Fruit fly (Drosophila melanogaster) whole organism, embryonic: ENCODE measurements around the gene CG5381.

Experiments used
- Bdp1 ChIP-seq: fragments of 200-800 bp; sonication (Bioruptor generic); optimal IDR thresholded peaks from 3 replicates; lab custom pipeline; 2016; ENCODE audit warnings: missing biosample characterization, missing genetic modification characterization
- Blimp-1 ChIP-seq: fragments of 200-800 bp; sonication (Bioruptor generic); optimal IDR thresholded peaks from 3 replicates; lab custom pipeline; 2018; ENCODE audit warnings: missing biosample characterization, missing genetic modification characterization, mild to moderate bottlenecking, moderate library complexity, missing genetic modification reagents
- CG10274 ChIP-seq: fragments of 200-800 bp; sonication (Bioruptor generic); optimal IDR thresholded peaks from 3 replicates; lab custom pipeline; 2017; ENCODE audit warnings: missing biosample characterization, mild to moderate bottlenecking, missing genetic modification characterization
- CG10321 ChIP-seq: fragments of 200-800 bp; sonication (Bioruptor generic); IDR thresholded peaks from 2 replicates; pipeline ENCODE4 v1.3.6; 2022; ENCODE audit warnings: missing biosample characterization, missing genetic modification characterization
- CG12071 ChIP-seq: fragments of 200-800 bp; sonication (Bioruptor generic); optimal IDR thresholded peaks from 3 replicates; lab custom pipeline; 2018; ENCODE audit warnings: missing biosample characterization, mild to moderate bottlenecking, missing genetic modification characterization
- CG12104 ChIP-seq: fragments of 200-800 bp; sonication (Bioruptor generic); optimal IDR thresholded peaks from 3 replicates; lab custom pipeline; 2016; ENCODE audit warnings: missing biosample characterization, missing genetic modification characterization
- CG13123 ChIP-seq: fragments of 200-800 bp; sonication (Bioruptor generic); optimal IDR thresholded peaks from 2 replicates; lab custom pipeline; 2016; ENCODE audit warnings: missing biosample characterization, missing genetic modification characterization
- CG13296 ChIP-seq: fragments of 200-800 bp; sonication (Bioruptor generic); optimal IDR thresholded peaks from 3 replicates; lab custom pipeline; 2018; ENCODE audit warnings: missing biosample characterization, mild to moderate bottlenecking, missing genetic modification characterization
- CG18476 ChIP-seq: fragments of 200-800 bp; sonication (Bioruptor generic); optimal IDR thresholded peaks from 2 replicates; lab custom pipeline; 2016; ENCODE audit warnings: missing biosample characterization, mild to moderate bottlenecking, missing genetic modification characterization
- CG18599 ChIP-seq: fragments of 200-800 bp; sonication (Bioruptor generic); optimal IDR thresholded peaks from 3 replicates; lab custom pipeline; 2017; ENCODE audit warnings: missing biosample characterization, missing genetic modification characterization, mild to moderate bottlenecking, moderate library complexity, missing genetic modification reagents
- CG31388 ChIP-seq: fragments of 200-800 bp; sonication (Bioruptor generic); optimal IDR thresholded peaks from 2 replicates; lab custom pipeline; 2016; ENCODE audit warnings: missing biosample characterization, missing genetic modification characterization
- CG3281 ChIP-seq: fragments of 200-800 bp; sonication (Bioruptor generic); optimal IDR thresholded peaks from 3 replicates; lab custom pipeline; 2017; ENCODE audit warnings: missing biosample characterization, mild to moderate bottlenecking, missing genetic modification characterization
- CG33213 ChIP-seq: fragments of 200-800 bp; sonication (Bioruptor generic); optimal IDR thresholded peaks from 3 replicates; lab custom pipeline; 2016; ENCODE audit warnings: missing biosample characterization, missing genetic modification characterization
- CG34422 ChIP-seq: fragments of 200-800 bp; sonication (Bioruptor generic); IDR thresholded peaks from 3 replicates; pipeline ENCODE4 v1.3.6; 2022; ENCODE audit warnings: missing biosample characterization, missing genetic modification characterization
- CG4360 ChIP-seq: fragments of 200-800 bp; sonication (Bioruptor generic); IDR thresholded peaks from 2 replicates; pipeline ENCODE4 v1.3.6; 2022; ENCODE audit warnings: missing biosample characterization, missing genetic modification characterization
- CG6765 ChIP-seq: fragments of 200-800 bp; sonication (Bioruptor generic); optimal IDR thresholded peaks from 3 replicates; lab custom pipeline; 2017; ENCODE audit warnings: missing biosample characterization, mild to moderate bottlenecking, missing genetic modification characterization
- CG8765 ChIP-seq: fragments of 200-800 bp; sonication (Bioruptor generic); IDR thresholded peaks from 2 replicates; pipeline ENCODE4 v1.3.6; 2022; ENCODE audit warnings: missing biosample characterization, missing genetic modification characterization
- CTCF ChIP-seq: fragments of 200-800 bp; sonication (Bioruptor generic); optimal IDR thresholded peaks from 2 replicates; lab custom pipeline; 2017; ENCODE audit warnings: missing biosample characterization, mild to moderate bottlenecking, missing genetic modification characterization, moderate library complexity
- Camta ChIP-seq: fragments of 200-800 bp; sonication (Bioruptor generic); optimal IDR thresholded peaks from 2 replicates; lab custom pipeline; 2016; ENCODE audit warnings: missing biosample characterization, missing genetic modification characterization
- Dip2 ChIP-seq: fragments of 200-800 bp; sonication (Bioruptor generic); IDR thresholded peaks from 2 replicates; pipeline ENCODE4 v1.3.6; 2022; ENCODE audit warnings: missing biosample characterization, missing genetic modification characterization
- Dip3 ChIP-seq: fragments of 200-800 bp; sonication (Bioruptor generic); optimal IDR thresholded peaks from 3 replicates; lab custom pipeline; 2016; ENCODE audit warnings: missing biosample characterization, missing genetic modification characterization
- E2f1 ChIP-seq: fragments of 200-800 bp; sonication (Bioruptor generic); IDR thresholded peaks from 2 replicates; pipeline ENCODE4 v1.3.6; 2022; ENCODE audit warnings: missing biosample characterization, missing genetic modification characterization
- Gsc ChIP-seq: fragments of 200-800 bp; sonication (Bioruptor generic); IDR thresholded peaks from 2 replicates; pipeline ENCODE4 v1.3.6; 2022; ENCODE audit warnings: missing biosample characterization, missing genetic modification characterization
- H2.0 ChIP-seq: fragments of 200-800 bp; sonication (Bioruptor generic); IDR thresholded peaks from 2 replicates; pipeline ENCODE4 v1.3.6; 2022; ENCODE audit warnings: missing biosample characterization, missing genetic modification characterization
- Hand ChIP-seq: fragments of 200-800 bp; sonication (Bioruptor generic); optimal IDR thresholded peaks from 2 replicates; lab custom pipeline; 2017; ENCODE audit warnings: mild to moderate bottlenecking, missing biosample characterization, missing genetic modification reagents, missing genetic modification characterization
- Hr3 ChIP-seq: fragments of 200-800 bp; sonication (Bioruptor generic); optimal IDR thresholded peaks from 3 replicates; lab custom pipeline; 2016; ENCODE audit warnings: missing biosample characterization, missing genetic modification characterization
- Hr51 ChIP-seq, 2 experiments: fragments of 200-800 bp; sonication (Bioruptor generic); optimal IDR thresholded peaks; 2 replicates in 1 of 2; 3 replicates in 1 of 2; lab custom pipeline; 2016 to 2018; ENCODE audit warnings: missing biosample characterization in 2 of 2, missing genetic modification characterization in 2 of 2, mild to moderate bottlenecking in 1 of 2, moderate library complexity in 1 of 2
- Hr78 ChIP-seq, 2 experiments: fragments of 200-800 bp in 1 of 2; fragments of >200 bp in 1 of 2; sonication (Bioruptor generic) in 1 of 2; optimal IDR thresholded peaks; 2 replicates each; lab custom pipeline; 2017 to 2019; ENCODE audit warnings: missing biosample characterization in 2 of 2, missing genetic modification characterization in 2 of 2, mild to moderate bottlenecking in 1 of 2, moderate library complexity in 1 of 2
- Jarid2 ChIP-seq: fragments of 200-800 bp; sonication (Bioruptor generic); optimal IDR thresholded peaks from 3 replicates; lab custom pipeline; 2017; ENCODE audit warnings: mild to moderate bottlenecking, missing biosample characterization, missing genetic modification reagents, missing genetic modification characterization
- Myb ChIP-seq: fragments of 200-800 bp; sonication (Bioruptor generic); optimal IDR thresholded peaks from 2 replicates; lab custom pipeline; 2016; ENCODE audit warnings: missing biosample characterization, missing genetic modification characterization
- Spps ChIP-seq: fragments of 200-800 bp; sonication (Bioruptor generic); optimal IDR thresholded peaks from 2 replicates; lab custom pipeline; 2018; ENCODE audit warnings: missing biosample characterization, mild to moderate bottlenecking, missing genetic modification characterization
- Taf1 ChIP-seq: fragments of 200-800 bp; sonication (Bioruptor generic); IDR thresholded peaks from 2 replicates; pipeline ENCODE4 v1.3.6; 2022; ENCODE audit warnings: missing biosample characterization, missing genetic modification characterization
- Trl ChIP-seq, 3 experiments: fragments of >200 bp in 2 of 3; fragments of 200-800 bp in 1 of 3; sonication (Bioruptor generic) in 1 of 3; optimal IDR thresholded peaks; 2 replicates in 1 of 3; 3 replicates in 2 of 3; lab custom pipeline; 2016 to 2017; ENCODE audit warnings: missing biosample characterization in 1 of 3, missing genetic modification characterization in 1 of 3
- Usf ChIP-seq: fragments of 200-800 bp; sonication (Bioruptor generic); optimal IDR thresholded peaks from 2 replicates; lab custom pipeline; 2017; ENCODE audit warnings: missing genotype, missing biosample characterization, missing genetic modification characterization
- ap ChIP-seq: fragments of 200-800 bp; sonication (Bioruptor generic); IDR thresholded peaks from 2 replicates; pipeline ENCODE4 v1.3.6; 2022; ENCODE audit warnings: missing biosample characterization, missing genetic modification characterization
- dmrt11E ChIP-seq: fragments of 200-800 bp; sonication (Bioruptor generic); optimal IDR thresholded peaks from 3 replicates; lab custom pipeline; 2018; ENCODE audit warnings: missing biosample characterization, mild to moderate bottlenecking, missing genetic modification characterization, moderate library complexity
- fd102C ChIP-seq: fragments of 200-800 bp; sonication (Bioruptor generic); optimal IDR thresholded peaks from 2 replicates; lab custom pipeline; 2018; ENCODE audit warnings: missing biosample characterization, mild to moderate bottlenecking, missing genetic modification characterization, moderate library complexity
- hb ChIP-seq: fragments of 200-800 bp; sonication (Bioruptor generic); IDR thresholded peaks from 3 replicates; pipeline ENCODE4 v1.3.6; 2022; ENCODE audit warnings: missing biosample characterization, missing genetic modification characterization; ENCODE audit not compliant: partially characterized antibody
- lmd ChIP-seq: fragments of 200-800 bp; sonication (Bioruptor generic); IDR thresholded peaks from 2 replicates; pipeline ENCODE4 v1.3.6; 2022; ENCODE audit warnings: missing biosample characterization, missing genetic modification characterization
- nerfin-2 ChIP-seq: fragments of 200-800 bp; sonication (Bioruptor generic); IDR thresholded peaks from 2 replicates; pipeline ENCODE4 v1.3.6; 2022; ENCODE audit warnings: missing biosample characterization, missing genetic modification characterization; ENCODE audit not compliant: partially characterized antibody
- pan ChIP-seq, 4 experiments: fragments of >200 bp in 3 of 4; fragments of 200-800 bp in 1 of 4; sonication (Bioruptor generic) in 1 of 4; optimal IDR thresholded peaks in 3 of 4; IDR thresholded peaks in 1 of 4; 2 replicates each; pipeline versions ENCODE4 v1.3.6 to Lab custom; 2017 to 2022; ENCODE audit warnings: missing biosample characterization in 2 of 4, missing genetic modification characterization in 2 of 4, mixed read lengths in 1 of 4
- pros ChIP-seq: fragments of 200-800 bp; sonication (Bioruptor generic); optimal IDR thresholded peaks from 3 replicates; lab custom pipeline; 2019; ENCODE audit warnings: missing biosample characterization, mild to moderate bottlenecking, missing genetic modification characterization, moderate library complexity
- pum ChIP-seq: fragments of 200-800 bp; sonication (Bioruptor generic); optimal IDR thresholded peaks from 2 replicates; lab custom pipeline; 2016; ENCODE audit warnings: missing biosample characterization, missing genetic modification characterization
- row ChIP-seq: fragments of 200-800 bp; sonication (Bioruptor generic); IDR thresholded peaks from 3 replicates; pipeline ENCODE4 v1.3.6; 2022; ENCODE audit warnings: missing biosample characterization, missing genetic modification characterization
- seq ChIP-seq: fragments of 200-800 bp; sonication (Bioruptor generic); IDR thresholded peaks from 2 replicates; pipeline ENCODE4 v1.3.6; 2022; ENCODE audit warnings: missing biosample characterization, missing genetic modification characterization
- slbo ChIP-seq: fragments of 200-800 bp; sonication (Bioruptor generic); IDR thresholded peaks from 2 replicates; pipeline ENCODE4 v1.3.6; 2022; ENCODE audit warnings: missing biosample characterization, missing genetic modification characterization
- stc ChIP-seq: fragments of 200-800 bp; sonication (Bioruptor generic); IDR thresholded peaks from 2 replicates; pipeline ENCODE4 v1.3.6; 2022; ENCODE audit warnings: missing biosample characterization, missing genetic modification characterization
- stwl ChIP-seq: fragments of 200-800 bp; sonication (Bioruptor generic); optimal IDR thresholded peaks from 3 replicates; lab custom pipeline; 2018; ENCODE audit warnings: missing biosample characterization, mild to moderate bottlenecking, missing genetic modification characterization, moderate library complexity
- tll ChIP-seq, 2 experiments: fragments of 200-800 bp in 1 of 2; fragments of >200 bp in 1 of 2; sonication (Bioruptor generic) in 1 of 2; optimal IDR thresholded peaks; 2 replicates each; lab custom pipeline; 2017 to 2019; ENCODE audit warnings: missing biosample characterization in 2 of 2, missing genetic modification characterization in 2 of 2, mild to moderate bottlenecking in 1 of 2, moderate library complexity in 1 of 2
- wek ChIP-seq: fragments of 200-800 bp; sonication (Bioruptor generic); optimal IDR thresholded peaks from 3 replicates; lab custom pipeline; 2018; ENCODE audit warnings: missing biosample characterization, mild to moderate bottlenecking, missing genetic modification characterization, moderate library complexity
- zfh1 ChIP-seq: fragments of 200-800 bp; sonication (Bioruptor generic); IDR thresholded peaks from 3 replicates; pipeline ENCODE4 v1.3.6; 2022; ENCODE audit warnings: missing biosample characterization, missing genetic modification characterization

The CG5381 gene

dm6 chr2L:10356508-10356907, 33.6 kb upstream of the CG5381 start, which contains the start of the genes CtsL4 and ClpP (continued):
- TF ChIP-seq CG18599: no peak
- TF ChIP-seq fd102C (GFP tag; lab: Kevin White, UChicago): no peak
- peak; percentile 65; the same call in 1 of the 3 replicates for TF ChIP-seq CG34422
- TF ChIP-seq Myb (GFP tag; lab: Kevin White, UChicago): peak; percentile 15
- peak; percentile 76 for TF ChIP-seq slbo (GFP tag; lab: Robert Waterston, UW)
- TF ChIP-seq Bdp1 (GFP tag; lab: Kevin White, UChicago): no peak
- TF ChIP-seq lmd (GFP tag; lab: Robert Waterston, UW): no peak
- peak; percentile 15 for TF ChIP-seq CG33213 (GFP tag; lab: Kevin White, UChicago)
- no peak for TF ChIP-seq CG12104 (GFP tag; lab: Kevin White, UChicago)
- no peak for TF ChIP-seq CG13123 (GFP tag; lab: Kevin White, UChicago)
- TF ChIP-seq Dip3 (GFP tag; lab: Kevin White, UChicago): peak; percentile 50
- no peak for TF ChIP-seq CG6765 (GFP tag; lab: Kevin White, UChicago)
- no peak for TF ChIP-seq CG10274 (GFP tag; lab: Kevin White, UChicago)
- TF ChIP-seq zfh1 (GFP tag; lab: Robert Waterston, UW): peak; percentile 25; the same call in 1 of the 3 replicates
- TF ChIP-seq nerfin-2 (GFP tag; lab: Robert Waterston, UW): no peak
- peak; percentile 4 for TF ChIP-seq Camta (GFP tag; lab: Kevin White, UChicago)
- no peak for TF ChIP-seq Blimp-1 (GFP tag; lab: Kevin White, UChicago)
- no peak for TF ChIP-seq Jarid2 (GFP tag; lab: Kevin White, UChicago)
- TF ChIP-seq stwl (tag; lab: Kevin White, UChicago): no peak
- no peak for TF ChIP-seq Usf (GFP tag; lab: Kevin White, UChicago)
- TF ChIP-seq H2.0: no peak
- TF ChIP-seq E2f1 (GFP tag; lab: Robert Waterston, UW): no peak
- peak; percentile 35 for TF ChIP-seq pum (GFP tag; lab: Kevin White, UChicago)
- no peak for TF ChIP-seq CTCF
- TF ChIP-seq row (GFP tag; lab: Robert Waterston, UW): peak; percentile 86
- TF ChIP-seq pan (optimal IDR thresholded peaks at IDR 0.05; lab: Kevin White, UChicago): no peak
- peak in 1 of 2 experiments; percentile 64 for TF ChIP-seq pan (GFP tag; optimal IDR thresholded peaks at IDR 0.05 in 1 of 2, IDR thresholded peaks at IDR 0.05 in 1 of 2)
- peak; percentile 40 for TF ChIP-seq CG13296 (GFP tag; lab: Kevin White, UChicago)
- TF ChIP-seq Dip2 (GFP tag; lab: Robert Waterston, UW): no peak
- TF ChIP-seq Taf1 (GFP tag; lab: Robert Waterston, UW): no peak
- TF ChIP-seq wek (GFP tag; lab: Kevin White, UChicago): peak; percentile 97
- no peak for TF ChIP-seq CG12071 (GFP tag; lab: Kevin White, UChicago)
- TF ChIP-seq CG31388 (GFP tag; lab: Kevin White, UChicago): no peak
- no peak for TF ChIP-seq Gsc (GFP tag; lab: Robert Waterston, UW)
- TF ChIP-seq ap: no peak
- TF ChIP-seq CG18476 (GFP tag; lab: Kevin White, UChicago): no peak
- 0 out of 2 replicates have a peak, but pooled peaks have one; percentile 23 for TF ChIP-seq stc (GFP tag; lab: Robert Waterston, UW)
- TF ChIP-seq CG3281 (GFP tag; lab: Kevin White, UChicago): peak; percentile 4
- no peak for TF ChIP-seq Hr78 (GFP tag; optimal IDR thresholded peaks at IDR 0.05; lab: Kevin White, UChicago)
- TF ChIP-seq dmrt11E (tag; lab: Kevin White, UChicago): peak; percentile 48
- no peak for TF ChIP-seq CG4360 (GFP tag; lab: Robert Waterston, UW)

- TF ChIP-seq pros (GFP tag; lab: Kevin White, UChicago) (peak; percentile 86), Trl (optimal IDR thresholded peaks at IDR 0.05; lab: Kevin White, UChicago) (peak; percentile 45 to 50), Trl (GFP tag; optimal IDR thresholded peaks at IDR 0.05; lab: Kevin White, UChicago) (no peak), Hand (GFP tag; lab: Kevin White, UChicago) (no peak), tll (GFP tag; optimal IDR thresholded peaks at IDR 0.05; lab: Kevin White, UChicago) (no peak), CG8765 (no peak), CG10321 (GFP tag; lab: Robert Waterston, UW) (no peak), Hr3 (GFP tag; lab: Kevin White, UChicago) (no peak), Spps (tag; lab: Kevin White, UChicago) (no peak), hb (GFP tag; lab: Robert Waterston, UW) (no peak), Hr51 (GFP tag; optimal IDR thresholded peaks at IDR 0.05; lab: Kevin White, UChicago) (no peak), seq (GFP tag; lab: Robert Waterston, UW) (peak; percentile 67; the same call in 1 of the 2 replicates)
Observed at dm6 chr2L:10353871-10354270, 31.0 kb upstream of the CG5381 start, which contains the start of gene CG34367. CG34367 (minus strand) TSS chr2L:10353905.
